Worm (Caenorhabditis elegans): ENCODE measurements around the gene ttr-43.

ttr-43 gene

DNA sequence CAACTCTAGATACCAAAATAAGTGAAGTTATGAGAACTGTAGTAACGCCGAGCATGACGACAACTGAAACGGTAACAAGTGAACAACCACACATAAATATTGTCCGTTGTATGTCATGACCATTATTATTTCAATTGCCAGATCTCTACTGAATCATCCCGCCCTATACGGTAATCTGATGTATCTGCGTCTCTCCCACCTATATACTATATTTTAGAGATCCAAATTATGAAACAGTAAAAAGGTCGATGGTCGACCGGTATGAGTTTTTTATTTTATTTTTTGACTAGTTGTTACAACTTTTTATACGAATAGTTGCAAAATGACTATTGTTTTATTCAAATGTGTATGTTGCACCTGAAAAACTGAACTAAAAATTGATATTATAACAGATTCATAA, at the start of gene ttr-43:
ttr-43 (minus strand) TSS at position 101 of the 400 bp plus-strand sequence.
- TF ChIP-seq F13C5.2 (tag; optimal IDR thresholded peaks at IDR 0.05) (no peak), sea-1 (GFP tag; conservative IDR thresholded peaks at IDR 0.05) (no peak), scrt-1 (GFP tag; IDR thresholded peaks at IDR 0.05) (no peak), ceh-36 (tag; optimal IDR thresholded peaks at IDR 0.05) (no peak)

DNA sequence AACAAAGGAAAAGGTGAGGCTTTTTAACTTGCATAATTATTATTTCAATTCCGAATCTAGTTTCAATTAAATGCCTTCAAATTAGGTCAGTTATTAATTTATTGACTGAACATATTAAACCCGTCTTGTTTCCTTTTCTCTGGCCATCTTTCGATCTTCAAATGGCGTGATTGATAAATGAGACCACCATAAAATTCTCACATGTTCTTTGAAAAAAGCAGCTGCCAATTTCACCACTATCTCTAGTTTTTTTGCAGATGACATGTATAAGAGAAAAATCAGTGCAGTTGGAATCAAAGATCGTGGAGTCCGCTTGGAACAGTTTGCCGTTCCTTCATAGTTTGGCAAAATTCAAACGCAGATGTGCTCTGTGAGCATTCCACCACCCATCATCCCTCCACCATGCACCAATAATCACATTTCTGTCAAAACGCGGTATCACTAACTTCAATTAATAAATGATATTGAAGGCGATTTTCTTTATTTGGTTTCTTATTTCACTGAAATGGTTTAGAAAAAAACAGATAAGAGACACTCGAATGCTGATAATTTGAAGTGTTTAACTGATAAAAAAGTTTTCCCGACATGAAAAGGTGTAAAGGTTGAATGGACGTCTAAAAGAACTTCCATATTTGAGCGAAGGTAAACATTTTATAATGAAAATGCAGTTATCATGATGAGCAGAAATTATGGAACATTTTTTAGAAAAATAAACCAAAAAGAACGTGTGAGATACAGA, 47.4 kb upstream of the ttr-43 start:
- no peak for TF ChIP-seq flt-1 (GFP tag; IDR thresholded peaks at IDR 0.05)
- no peak for TF ChIP-seq ets-7 (tag; optimal IDR thresholded peaks at IDR 0.05)
- TF ChIP-seq B0310.2 (tag; optimal IDR thresholded peaks at IDR 0.05), result no peak
- no peak for TF ChIP-seq hmbx-1 (tag; optimal IDR thresholded peaks at IDR 0.05)

DNA sequence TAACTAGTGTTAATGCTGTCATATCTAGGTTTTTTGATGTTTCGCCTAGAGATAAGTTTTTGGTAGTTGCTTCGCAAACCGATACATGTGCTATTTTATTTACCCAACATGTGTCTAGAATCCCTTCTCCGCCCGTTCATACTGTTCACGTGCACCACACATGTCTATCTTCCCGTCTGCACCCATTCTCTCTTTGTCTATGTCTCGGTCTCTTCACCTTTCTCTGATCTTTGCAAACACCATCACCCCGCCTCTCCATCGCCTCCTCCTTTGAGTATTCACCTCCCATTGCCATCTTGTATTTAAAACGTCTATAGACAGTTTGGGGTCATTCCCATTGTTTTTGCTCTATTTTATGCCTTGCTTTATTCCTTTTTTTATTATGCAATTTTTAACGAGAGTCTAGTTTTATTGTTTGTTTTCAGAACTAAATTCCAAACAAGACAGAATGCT, 46.8 kb upstream of the ttr-43 start, which contains the start of gene F56H9.2:
F56H9.2 (plus strand) TSS at position 426 of the 453 bp plus-strand sequence.
- no peak for TF ChIP-seq ets-7 (tag; optimal IDR thresholded peaks at IDR 0.05)
- TF ChIP-seq F13C5.2 (tag; optimal IDR thresholded peaks at IDR 0.05), result no peak
- no peak for TF ChIP-seq ama-1 (optimal IDR thresholded peaks at IDR 0.05)
- TF ChIP-seq B0310.2 (tag; optimal IDR thresholded peaks at IDR 0.05), result no peak
- no peak for TF ChIP-seq ceh-36 (tag; optimal IDR thresholded peaks at IDR 0.05)
- no peak for TF ChIP-seq hnd-1 (tag; optimal IDR thresholded peaks at IDR 0.05)

DNA sequence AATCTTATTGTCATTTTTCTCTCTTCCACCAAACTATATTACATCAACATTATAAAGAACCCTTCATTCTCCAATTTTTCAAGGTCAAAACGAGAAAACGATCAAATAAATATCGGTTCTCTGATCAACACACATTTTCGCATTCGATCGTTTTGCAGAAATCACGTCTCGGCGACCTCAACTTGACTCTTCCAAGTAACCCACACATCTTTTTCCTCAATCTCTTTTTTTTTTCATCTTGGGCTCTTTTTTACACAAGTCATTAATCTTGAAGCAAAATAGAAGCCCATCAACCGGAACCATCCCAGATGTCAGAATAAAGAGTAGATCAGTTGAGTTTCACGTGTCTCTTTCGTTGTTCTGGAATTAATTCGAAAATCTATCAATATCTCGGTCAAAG, 45.7 kb upstream of the ttr-43 start:
- TF ChIP-seq tbx-11 (GFP tag; IDR thresholded peaks at IDR 0.05), result no peak
- TF ChIP-seq ets-7 (tag; optimal IDR thresholded peaks at IDR 0.05), result no peak
- no peak for TF ChIP-seq ceh-36 (tag; optimal IDR thresholded peaks at IDR 0.05)
- TF ChIP-seq ama-1 (optimal IDR thresholded peaks at IDR 0.05), result no peak
- TF ChIP-seq aly-1 (tag; optimal IDR thresholded peaks at IDR 0.05), result no peak
- no peak for TF ChIP-seq hnd-1 (tag; optimal IDR thresholded peaks at IDR 0.05)
- no peak for TF ChIP-seq sea-1 (GFP tag; conservative IDR thresholded peaks at IDR 0.05)
- no peak for TF ChIP-seq F13C5.2 (tag; optimal IDR thresholded peaks at IDR 0.05)
- TF ChIP-seq scrt-1 (GFP tag; IDR thresholded peaks at IDR 0.05), result no peak

DNA sequence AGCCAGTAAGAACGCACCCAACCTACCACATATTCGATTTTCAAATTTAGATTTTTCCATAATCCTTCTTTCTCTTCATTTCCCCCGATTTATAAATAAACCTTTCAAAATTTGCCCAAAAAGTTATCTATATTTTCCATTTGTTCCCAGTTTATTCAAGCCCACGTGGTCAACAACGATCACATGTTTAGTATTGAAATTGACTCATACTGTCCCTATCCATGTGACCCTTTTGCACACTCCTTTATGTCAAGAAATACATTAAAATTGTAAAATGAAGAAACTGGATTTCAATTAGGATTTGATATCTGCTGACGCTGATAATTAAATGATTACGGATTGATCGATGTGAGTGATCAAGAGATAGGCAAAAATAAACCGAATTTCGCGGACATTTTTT, 44.7 kb upstream of the ttr-43 start:
- TF ChIP-seq flt-1 (GFP tag; IDR thresholded peaks at IDR 0.05) (no peak), ceh-13 (GFP tag; optimal IDR thresholded peaks at IDR 0.05) (no peak), tbx-37 (GFP tag; conservative IDR thresholded peaks at IDR 0.05) (no peak), tra-4 (tag; optimal IDR thresholded peaks at IDR 0.05) (no peak), ama-1 (optimal IDR thresholded peaks at IDR 0.05) (no peak), ceh-36 (tag; optimal IDR thresholded peaks at IDR 0.05) (no peak), pes-1 (GFP tag; IDR thresholded peaks at IDR 0.05) (no peak), B0310.2 (tag; optimal IDR thresholded peaks at IDR 0.05) (no peak), hnd-1 (tag; optimal IDR thresholded peaks at IDR 0.05) (no peak), hmg-4 (GFP tag; optimal IDR thresholded peaks at IDR 0.05) (no peak), scrt-1 (GFP tag; IDR thresholded peaks at IDR 0.05) (no peak), aly-1 (tag; optimal IDR thresholded peaks at IDR 0.05) (no peak), sea-1 (GFP tag; conservative IDR thresholded peaks at IDR 0.05) (no peak), ets-7 (tag; optimal IDR thresholded peaks at IDR 0.05) (no peak), F13C5.2 (tag; optimal IDR thresholded peaks at IDR 0.05) (no peak), tbx-11 (GFP tag; IDR thresholded peaks at IDR 0.05) (no peak), hmbx-1 (tag; optimal IDR thresholded peaks at IDR 0.05) (no peak)

DNA sequence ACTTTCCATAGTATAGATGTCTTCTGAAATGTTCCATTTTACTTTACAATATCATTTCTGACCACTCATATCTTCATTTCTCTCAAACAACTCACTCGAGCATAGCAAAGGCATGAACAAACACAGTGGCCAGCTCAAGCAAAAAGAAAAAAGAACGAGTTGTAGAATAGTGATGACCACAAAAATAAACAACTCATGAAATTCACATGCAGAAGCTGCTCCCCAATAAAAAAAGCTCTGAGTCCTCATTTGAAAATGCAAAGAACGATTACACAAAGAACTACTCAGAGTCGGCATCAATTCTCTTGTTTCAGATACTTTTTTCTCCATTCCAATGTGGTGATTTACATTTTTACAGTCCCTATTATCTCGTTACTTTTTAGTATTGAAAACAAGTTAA, 44.2 kb upstream of the ttr-43 start:
- TF ChIP-seq ama-1 (optimal IDR thresholded peaks at IDR 0.05), result no peak
- no peak for TF ChIP-seq tbx-11 (GFP tag; IDR thresholded peaks at IDR 0.05)
- no peak for TF ChIP-seq pes-1 (GFP tag; IDR thresholded peaks at IDR 0.05)
- TF ChIP-seq scrt-1 (GFP tag; IDR thresholded peaks at IDR 0.05), result no peak
- no peak for TF ChIP-seq hmbx-1 (tag; optimal IDR thresholded peaks at IDR 0.05)
- TF ChIP-seq ceh-36 (tag; optimal IDR thresholded peaks at IDR 0.05), result no peak
- TF ChIP-seq ets-7 (tag; optimal IDR thresholded peaks at IDR 0.05), result no peak
- TF ChIP-seq sea-1 (GFP tag; conservative IDR thresholded peaks at IDR 0.05), result no peak
- TF ChIP-seq ceh-13 (GFP tag; optimal IDR thresholded peaks at IDR 0.05), result no peak
- TF ChIP-seq flt-1 (GFP tag; IDR thresholded peaks at IDR 0.05), result no peak
- TF ChIP-seq tra-4 (tag; optimal IDR thresholded peaks at IDR 0.05), result no peak
- no peak for TF ChIP-seq B0310.2 (tag; optimal IDR thresholded peaks at IDR 0.05)
- no peak for TF ChIP-seq tbx-37 (GFP tag; conservative IDR thresholded peaks at IDR 0.05)
- TF ChIP-seq F13C5.2 (tag; optimal IDR thresholded peaks at IDR 0.05), result no peak
- no peak for TF ChIP-seq hnd-1 (tag; optimal IDR thresholded peaks at IDR 0.05)
- TF ChIP-seq aly-1 (tag; optimal IDR thresholded peaks at IDR 0.05), result no peak
- no peak for TF ChIP-seq hmg-4 (GFP tag; optimal IDR thresholded peaks at IDR 0.05)

DNA sequence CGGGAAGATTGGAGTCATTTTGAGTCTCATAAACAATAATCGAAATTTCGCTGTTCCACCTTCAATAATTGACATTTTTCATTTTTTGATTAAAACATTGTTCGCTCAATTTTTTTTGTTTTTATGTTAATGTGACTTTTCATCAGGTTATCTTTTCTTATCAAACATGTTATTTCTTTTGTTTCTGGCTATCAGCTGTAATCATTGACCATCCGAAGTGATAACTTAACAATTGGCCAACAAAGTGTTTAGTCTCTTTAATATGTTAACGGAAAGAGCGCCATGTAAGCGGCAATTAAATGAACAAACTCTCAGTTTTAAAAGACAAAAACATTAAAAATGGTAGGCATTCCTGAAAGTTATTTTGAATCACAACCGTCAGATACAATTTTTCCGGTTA, 43.5 kb upstream of the ttr-43 start:
- TF ChIP-seq tra-4 (tag; optimal IDR thresholded peaks at IDR 0.05), result no peak
- no peak for TF ChIP-seq F13C5.2 (tag; optimal IDR thresholded peaks at IDR 0.05)
- TF ChIP-seq hmg-4 (GFP tag; optimal IDR thresholded peaks at IDR 0.05), result no peak
- no peak for TF ChIP-seq ceh-36 (tag; optimal IDR thresholded peaks at IDR 0.05)
- TF ChIP-seq ceh-13 (GFP tag; optimal IDR thresholded peaks at IDR 0.05), result no peak
- TF ChIP-seq tbx-37 (GFP tag; conservative IDR thresholded peaks at IDR 0.05), result no peak
- TF ChIP-seq hmbx-1 (tag; optimal IDR thresholded peaks at IDR 0.05), result no peak
- no peak for TF ChIP-seq ets-7 (tag; optimal IDR thresholded peaks at IDR 0.05)

DNA sequence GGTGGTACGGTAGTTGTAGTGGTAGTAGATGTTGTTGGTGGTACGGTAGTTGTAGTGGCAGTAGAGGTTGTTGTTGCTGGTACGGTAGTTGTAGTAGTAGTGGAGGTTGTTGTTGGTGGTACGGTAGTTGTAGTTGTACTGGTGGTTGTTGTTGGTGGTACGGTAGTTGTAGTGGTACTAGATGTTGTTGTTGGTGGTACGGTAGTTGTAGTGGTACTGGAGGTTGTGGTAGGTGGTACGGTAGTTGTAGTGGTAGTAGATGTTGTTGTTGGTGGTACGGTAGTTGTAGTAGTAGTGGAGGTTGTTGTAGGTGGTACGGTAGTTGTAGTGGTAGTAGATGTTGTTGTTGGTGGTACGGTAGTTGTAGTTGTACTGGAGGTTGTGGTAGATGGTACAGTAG, 42.5 kb upstream of the ttr-43 start:
- TF ChIP-seq ets-7 (tag; optimal IDR thresholded peaks at IDR 0.05) (no peak), tbx-11 (GFP tag; IDR thresholded peaks at IDR 0.05) (peak; percentile 56; the same call in 1 of the 2 replicates), hnd-1 (tag; optimal IDR thresholded peaks at IDR 0.05) (no peak)

All from whole organism, early embryonic.